Fruit fly (Drosophila melanogaster) whole organism, prepupa: ENCODE results near the gene ssp6.

Source experiments
- Blimp-1 ChIP-seq: fragments of 200-800 bp; sonication (Bioruptor generic); optimal IDR thresholded peaks from 3 replicates; lab custom pipeline; 2017; ENCODE audit warnings: missing biosample characterization, missing genetic modification characterization, mild to moderate bottlenecking, moderate library complexity, missing genetic modification reagents
- CG10669 ChIP-seq: fragments of 200-800 bp; sonication (Bioruptor generic); optimal IDR thresholded peaks from 3 replicates; lab custom pipeline; 2018; ENCODE audit warnings: missing biosample characterization, mild to moderate bottlenecking, missing genetic modification characterization, moderate library complexity
- CG11902 ChIP-seq: fragments of 200-800 bp; sonication (Bioruptor generic); optimal IDR thresholded peaks from 3 replicates; lab custom pipeline; 2016; ENCODE audit warnings: missing biosample characterization, missing genetic modification characterization
- CG32006 ChIP-seq: fragments of 200-800 bp; sonication (Bioruptor generic); optimal IDR thresholded peaks from 3 replicates; lab custom pipeline; 2017; ENCODE audit warnings: missing biosample characterization, mild to moderate bottlenecking, missing genetic modification characterization
- CG6163 ChIP-seq: fragments of 200-800 bp; sonication (Bioruptor generic); IDR thresholded peaks from 3 replicates; pipeline ENCODE4 v1.3.6; 2022; ENCODE audit warnings: missing biosample characterization, missing genetic modification characterization
- CG6808 ChIP-seq: fragments of 200-800 bp; sonication (Bioruptor generic); optimal IDR thresholded peaks from 3 replicates; lab custom pipeline; 2017; ENCODE audit warnings: missing biosample characterization, missing genetic modification characterization, mild to moderate bottlenecking, moderate library complexity, missing genetic modification reagents
- CG6854 ChIP-seq: fragments of 200-800 bp; sonication (Bioruptor generic); optimal IDR thresholded peaks from 2 replicates; lab custom pipeline; 2017; ENCODE audit warnings: missing biosample characterization, mild to moderate bottlenecking, missing genetic modification characterization
- CG8319 ChIP-seq: fragments of 200-800 bp; sonication (Bioruptor generic); optimal IDR thresholded peaks from 3 replicates; lab custom pipeline; 2016; ENCODE audit warnings: missing biosample characterization, missing genetic modification characterization
- CG8632 ChIP-seq: fragments of 200-800 bp; sonication (Bioruptor generic); optimal IDR thresholded peaks from 3 replicates; lab custom pipeline; 2016; ENCODE audit warnings: missing biosample characterization, missing genetic modification characterization
- Eip78C ChIP-seq: fragments of 200-800 bp; sonication (Bioruptor generic); peaks from one replicate; lab custom pipeline; 2016; ENCODE audit warnings: missing biosample characterization, missing genetic modification characterization
- dac ChIP-seq: fragments of 200-800 bp; sonication (Bioruptor generic); optimal IDR thresholded peaks from 2 replicates; lab custom pipeline; 2017; ENCODE audit warnings: missing biosample characterization, mild to moderate bottlenecking, missing genetic modification characterization
- esn ChIP-seq: fragments of 200-800 bp; sonication (Bioruptor generic); optimal IDR thresholded peaks from 2 replicates; lab custom pipeline; 2016; ENCODE audit warnings: missing biosample characterization, mild to moderate bottlenecking, missing genetic modification characterization, moderate library complexity
- ss ChIP-seq, 2 experiments: fragments of 200-800 bp; sonication (Bioruptor generic); optimal IDR thresholded peaks; 2 replicates in 1 of 2; 3 replicates in 1 of 2; lab custom pipeline; 2017 to 2018; ENCODE audit warnings: mild to moderate bottlenecking in 2 of 2, missing biosample characterization in 2 of 2, missing genetic modification characterization in 2 of 2, moderate library complexity in 1 of 2

dm6 chr3L:6115505-6115904 lies 39.0 kb downstream of the ssp6 start:
- TF ChIP-seq Eip78C, result no peak
- TF ChIP-seq CG11902 (GFP tag; lab: Kevin White, UChicago), result no peak
- TF ChIP-seq CG32006 (GFP tag; lab: Kevin White, UChicago), result no peak
- TF ChIP-seq dac (GFP tag; lab: Kevin White, UChicago), result no peak
- no peak for TF ChIP-seq CG8319 (GFP tag; lab: Kevin White, UChicago)
- no peak for TF ChIP-seq CG6854 (GFP tag; lab: Kevin White, UChicago)
- no peak for TF ChIP-seq CG10669 (GFP tag; lab: Kevin White, UChicago)
- no peak for TF ChIP-seq esn (GFP tag; lab: Kevin White, UChicago)
- no peak for TF ChIP-seq CG6163 (GFP tag; lab: Robert Waterston, UW)
- TF ChIP-seq Blimp-1 (GFP tag; lab: Kevin White, UChicago), result no peak
- TF ChIP-seq ss (GFP tag; optimal IDR thresholded peaks at IDR 0.05; lab: Kevin White, UChicago), result no peak
- no peak for TF ChIP-seq CG8632 (GFP tag; lab: Kevin White, UChicago)
- TF ChIP-seq CG6808, result no peak
